Worm (Caenorhabditis elegans) whole organism, L4 larva: ENCODE measurements around the gene R07B7.10.

Source experiments
- F37D6.2 ChIP-seq: sonication (generic microtip); optimal IDR thresholded peaks from 2 replicates; lab custom pipeline; 2016; ENCODE audit warnings: mild to moderate bottlenecking, missing genetic modification characterization, missing compliant biosample characterization
- F44E2.7 ChIP-seq: fragments of 200-800 bp; sonication (Bioruptor generic); IDR thresholded peaks from 2 replicates; pipeline ENCODE4 v2.1.2; 2022; ENCODE audit warnings: missing genetic modification characterization, missing compliant biosample characterization
- F49E8.2 ChIP-seq: sonication (generic microtip); optimal IDR thresholded peaks from 2 replicates; lab custom pipeline; 2016; ENCODE audit warnings: missing compliant biosample characterization, mild to moderate bottlenecking, missing genetic modification characterization, borderline replicate concordance
- R02D3.7 ChIP-seq: fragments of 150-350 bp; sonication (generic microtip); optimal IDR thresholded peaks from 3 replicates; lab custom pipeline; 2014; ENCODE audit warnings: missing biosample characterization, missing genetic modification characterization
- Y48G9A.11 ChIP-seq: fragments of 200-800 bp; sonication (Bioruptor generic); IDR thresholded peaks from 2 replicates; pipeline ENCODE4 v1.3.6; 2022; ENCODE audit warnings: missing genetic modification reagents, missing genetic modification characterization, missing compliant biosample characterization
- Y5F2A.4 ChIP-seq: fragments of 200-800 bp; sonication (Bioruptor generic); optimal IDR thresholded peaks from 2 replicates; lab custom pipeline; 2018; ENCODE audit warnings: mild to moderate bottlenecking, missing genetic modification characterization, missing compliant biosample characterization
- Y75B8A.6 ChIP-seq: fragments of 200-800 bp; sonication (Bioruptor generic); IDR thresholded peaks from 2 replicates; pipeline ENCODE4 v1.3.6; 2022; ENCODE audit warnings: missing genetic modification reagents, missing genetic modification characterization, missing compliant biosample characterization
- ZK337.2 ChIP-seq: fragments of 200-800 bp; sonication (Bioruptor generic); IDR thresholded peaks from 2 replicates; pipeline ENCODE4 v1.3.6; 2022; ENCODE audit warnings: missing genetic modification reagents, missing genetic modification characterization, missing compliant biosample characterization
- aha-1 ChIP-seq: fragments of 150-350 bp; peaks from one replicate; lab custom pipeline; 2014; ENCODE audit warnings: missing biosample characterization, missing genetic modification characterization
- ama-1 ChIP-seq: fragments of 150-350 bp; optimal IDR thresholded peaks from 2 replicates; lab custom pipeline; 2014; ENCODE audit warnings: inconsistent platforms, mixed read lengths
- arid-1 ChIP-seq: fragments of 200-800 bp; sonication (Bioruptor generic); conservative IDR thresholded peaks from 2 replicates; pipeline ENCODE4 v1.3.6; 2022; ENCODE audit warnings: missing genetic modification reagents, missing genetic modification characterization, missing compliant biosample characterization
- attf-4 ChIP-seq: sonication (generic microtip); optimal IDR thresholded peaks from 3 replicates; lab custom pipeline; 2017; ENCODE audit warnings: missing biosample characterization, missing genetic modification characterization
- ceh-20 ChIP-seq: fragments of 200-800 bp; sonication (Bioruptor generic); IDR thresholded peaks from 2 replicates; pipeline ENCODE4 v1.3.6; 2022; ENCODE audit warnings: missing genetic modification reagents, missing genetic modification characterization, missing compliant biosample characterization
- ceh-32 ChIP-seq: sonication (generic microtip); optimal IDR thresholded peaks from 2 replicates; lab custom pipeline; 2016; ENCODE audit warnings: mild to moderate bottlenecking, missing genetic modification characterization, missing compliant biosample characterization; ENCODE audit not compliant: poor library complexity
- ceh-44 ChIP-seq: fragments of 200-800 bp; sonication (Bioruptor generic); IDR thresholded peaks from 2 replicates; pipeline ENCODE4 v1.3.6; 2022; ENCODE audit warnings: missing genetic modification reagents, missing genetic modification characterization, missing compliant biosample characterization
- ceh-82 ChIP-seq: sonication (generic microtip); optimal IDR thresholded peaks from 2 replicates; lab custom pipeline; 2017; ENCODE audit warnings: missing biosample characterization, missing genetic modification characterization
- ces-1 ChIP-seq: fragments of 150-350 bp; sonication (generic microtip); optimal IDR thresholded peaks from 4 replicates; lab custom pipeline; 2014; ENCODE audit warnings: missing biosample characterization, missing genetic modification reagents, missing genetic modification characterization
- cey-2 ChIP-seq: sonication (generic microtip); optimal IDR thresholded peaks from 3 replicates; lab custom pipeline; 2017; ENCODE audit warnings: missing genetic modification characterization, mild to moderate bottlenecking, missing compliant biosample characterization, antibody characterized with exemption, borderline replicate concordance; ENCODE audit not compliant: insufficient read depth
- ctbp-1 ChIP-seq: fragments of 200-800 bp; sonication (Bioruptor generic); IDR thresholded peaks from 2 replicates; pipeline ENCODE4 v1.3.6; 2022; ENCODE audit warnings: missing genetic modification reagents, missing genetic modification characterization, missing compliant biosample characterization
- daf-16 ChIP-seq, 3 experiments: sonication (generic microtip); optimal IDR thresholded peaks; 2 replicates each; lab custom pipeline; 2016 to 2017; ENCODE audit warnings: missing genetic modification characterization in 3 of 3, missing genetic modification reagents in 3 of 3, mild to moderate bottlenecking in 2 of 3, missing compliant biosample characterization in 2 of 3, missing biosample characterization in 1 of 3, moderate library complexity in 1 of 3
- dmd-8 ChIP-seq: fragments of 200-800 bp; sonication (Bioruptor generic); IDR thresholded peaks from 2 replicates; pipeline ENCODE4 v1.3.6; 2022; ENCODE audit warnings: missing genetic modification characterization, missing compliant biosample characterization
- dmd-9 ChIP-seq: fragments of 200-800 bp; sonication (Bioruptor generic); IDR thresholded peaks from 2 replicates; pipeline ENCODE4 v1.3.6; 2022; ENCODE audit warnings: missing genetic modification reagents, missing genetic modification characterization, missing compliant biosample characterization
- dpl-1 ChIP-seq: fragments of 150-350 bp; optimal IDR thresholded peaks from 2 replicates; lab custom pipeline; 2014; ENCODE audit warnings: missing biosample characterization, missing genetic modification reagents, missing genetic modification characterization
- egl-43 ChIP-seq: fragments of 200-800 bp; sonication (Bioruptor generic); IDR thresholded peaks from 2 replicates; pipeline ENCODE4 v1.3.6; 2022; ENCODE audit warnings: missing genetic modification reagents, missing genetic modification characterization, missing compliant biosample characterization
- gei-8 ChIP-seq: fragments of 200-800 bp; sonication (Bioruptor generic); optimal IDR thresholded peaks from 2 replicates; lab custom pipeline; 2018; ENCODE audit warnings: mild to moderate bottlenecking, missing genetic modification characterization, missing compliant biosample characterization
- hif-1 ChIP-seq, 2 experiments: sonication (generic microtip); optimal IDR thresholded peaks; 2 replicates each; lab custom pipeline; 2016 to 2017; ENCODE audit warnings: missing compliant biosample characterization in 2 of 2, missing genetic modification characterization in 2 of 2, missing genetic modification reagents in 2 of 2, missing genotype in 2 of 2, mild to moderate bottlenecking in 1 of 2
- hlh-11 ChIP-seq: fragments of 200-800 bp; sonication (Bioruptor generic); optimal IDR thresholded peaks from 2 replicates; lab custom pipeline; 2018; ENCODE audit warnings: mild to moderate bottlenecking, missing genetic modification characterization, missing compliant biosample characterization
- lin-1 ChIP-seq: fragments of 200-800 bp; sonication (Bioruptor generic); IDR thresholded peaks from 2 replicates; pipeline ENCODE4 v1.3.6; 2022; ENCODE audit warnings: missing genetic modification reagents, missing genetic modification characterization, missing compliant biosample characterization
- lin-39 ChIP-seq: fragments of 150-350 bp; optimal IDR thresholded peaks from 2 replicates; lab custom pipeline; 2014; ENCODE audit warnings: missing biosample characterization, missing genetic modification reagents, missing genetic modification characterization
- lsy-2 ChIP-seq, 2 experiments: fragments of 150-350 bp in 1 of 2; sonication (generic microtip) in 1 of 2; optimal IDR thresholded peaks; 2 replicates each; lab custom pipeline; 2014 to 2017; ENCODE audit warnings: missing biosample characterization in 2 of 2, missing genetic modification characterization in 2 of 2
- mdl-1 ChIP-seq, 2 experiments: fragments of 150-350 bp in 1 of 2; sonication (generic microtip) in 1 of 2; optimal IDR thresholded peaks; 2 replicates each; lab custom pipeline; 2014 to 2017; ENCODE audit warnings: missing biosample characterization in 2 of 2, missing genetic modification characterization in 2 of 2
- mes-2 ChIP-seq: sonication (generic microtip); optimal IDR thresholded peaks from 2 replicates; lab custom pipeline; 2016; ENCODE audit warnings: missing genotype, mild to moderate bottlenecking, missing genetic modification characterization, missing compliant biosample characterization; ENCODE audit not compliant: poor library complexity, severe bottlenecking
- mxl-3 ChIP-seq: fragments of 200-800 bp; sonication (Bioruptor generic); optimal IDR thresholded peaks from 2 replicates; lab custom pipeline; 2018; ENCODE audit warnings: mild to moderate bottlenecking, missing genetic modification characterization, missing compliant biosample characterization
- nhr-10 ChIP-seq: fragments of 150-350 bp; optimal IDR thresholded peaks from 2 replicates; lab custom pipeline; 2014; ENCODE audit warnings: missing biosample characterization, missing genetic modification characterization
- nhr-111 ChIP-seq: fragments of 200-800 bp; sonication (Bioruptor generic); optimal IDR thresholded peaks from 2 replicates; lab custom pipeline; 2018; ENCODE audit warnings: mild to moderate bottlenecking, missing genetic modification characterization, missing compliant biosample characterization
- nhr-237 ChIP-seq: sonication (generic microtip); optimal IDR thresholded peaks from 2 replicates; lab custom pipeline; 2017; ENCODE audit warnings: missing biosample characterization, missing genetic modification characterization
- nhr-25 ChIP-seq: sonication (generic microtip); optimal IDR thresholded peaks from 2 replicates; lab custom pipeline; 2017; ENCODE audit warnings: missing genetic modification characterization, mild to moderate bottlenecking, missing compliant biosample characterization, antibody characterized with exemption, moderate library complexity, borderline replicate concordance; ENCODE audit not compliant: insufficient read depth
- nhr-48 ChIP-seq: sonication (generic microtip); optimal IDR thresholded peaks from 2 replicates; lab custom pipeline; 2016; ENCODE audit warnings: mild to moderate bottlenecking, missing genetic modification characterization, missing compliant biosample characterization
- nhr-6 ChIP-seq: fragments of 150-350 bp; optimal IDR thresholded peaks from 2 replicates; lab custom pipeline; 2014; ENCODE audit warnings: missing biosample characterization, missing genetic modification characterization
- rbr-2 ChIP-seq: sonication (generic microtip); optimal IDR thresholded peaks from 2 replicates; lab custom pipeline; 2016; ENCODE audit warnings: missing genotype, missing genetic modification characterization, missing compliant biosample characterization
- saeg-2 ChIP-seq: fragments of 200-800 bp; sonication (Bioruptor generic); IDR thresholded peaks from 2 replicates; pipeline ENCODE4 v1.3.6; 2022; ENCODE audit warnings: missing genetic modification reagents, missing genetic modification characterization, missing compliant biosample characterization
- sdz-12 ChIP-seq: fragments of 200-800 bp; sonication (Bioruptor generic); optimal IDR thresholded peaks from 2 replicates; lab custom pipeline; 2018; ENCODE audit warnings: mild to moderate bottlenecking, missing genetic modification characterization, missing compliant biosample characterization
- skn-1 ChIP-seq: fragments of 150-350 bp; optimal IDR thresholded peaks from 2 replicates; lab custom pipeline; 2014; ENCODE audit warnings: missing biosample characterization, missing genetic modification characterization
- snpc-4 ChIP-seq: fragments of 150-350 bp; optimal IDR thresholded peaks from 2 replicates; lab custom pipeline; 2014; ENCODE audit warnings: missing biosample characterization, missing genetic modification characterization
- spr-1 ChIP-seq: sonication (generic microtip); optimal IDR thresholded peaks from 2 replicates; lab custom pipeline; 2016; ENCODE audit warnings: mild to moderate bottlenecking, missing genetic modification characterization, missing compliant biosample characterization
- unc-39 ChIP-seq: sonication (generic microtip); optimal IDR thresholded peaks from 2 replicates; lab custom pipeline; 2017; ENCODE audit warnings: missing biosample characterization, missing genetic modification characterization
- unc-62 ChIP-seq, 3 experiments: fragments of 150-350 bp in 1 of 3; sonication (generic microtip); optimal IDR thresholded peaks in 2 of 3; peaks in 1 of 3; 1 replicate in 1 of 3; 2 replicates in 2 of 3; lab custom pipeline; 2014 to 2017; ENCODE audit warnings: missing biosample characterization in 3 of 3, missing genetic modification characterization in 3 of 3, missing genetic modification reagents in 3 of 3, missing genotype in 1 of 3
- vab-7 ChIP-seq: fragments of 200-800 bp; sonication (Bioruptor generic); IDR thresholded peaks from 2 replicates; pipeline ENCODE4 v1.3.6; 2022; ENCODE audit warnings: missing genetic modification reagents, missing genetic modification characterization, missing compliant biosample characterization
- zfp-3 ChIP-seq: fragments of 200-800 bp; sonication (Bioruptor generic); conservative IDR thresholded peaks from 2 replicates; pipeline ENCODE4 v1.3.6; 2022; ENCODE audit warnings: missing genetic modification reagents, missing genetic modification characterization, missing compliant biosample characterization
- ztf-7 ChIP-seq: fragments of 150-350 bp; optimal IDR thresholded peaks from 2 replicates; lab custom pipeline; 2014; ENCODE audit warnings: missing biosample characterization, missing genetic modification characterization

The R07B7.10 gene

DNA sequence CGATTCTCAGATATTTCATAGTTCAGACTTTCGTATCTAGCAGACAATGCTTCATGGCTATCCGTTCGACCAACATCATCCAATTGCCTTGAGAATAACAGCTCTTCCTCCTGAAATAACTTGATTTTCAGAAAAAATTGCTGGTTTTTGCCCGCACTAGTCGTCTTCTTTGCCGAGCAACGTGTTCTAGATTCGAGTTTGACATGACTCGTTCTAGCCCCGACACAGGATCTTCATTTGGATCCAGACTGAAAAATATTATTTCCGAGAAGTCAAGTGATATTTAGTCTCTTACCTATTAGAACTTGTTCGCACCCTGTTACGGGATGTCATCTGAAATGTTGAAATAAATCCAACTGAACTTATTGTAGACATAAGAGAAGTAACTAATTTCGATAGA lies 20.0 kb upstream of the R07B7.10 start, which contains the start of gene clh-6 (continued):
- peak; percentile 23; the same call in 1 of the 2 replicates for TF ChIP-seq Y48G9A.11
- no peak for TF ChIP-seq ceh-20 (GFP tag; lab: Robert Waterston, UW)
- TF ChIP-seq R02D3.7 (tag; lab: Kevin White, UChicago): no peak
- no peak for TF ChIP-seq F37D6.2
- no peak for TF ChIP-seq mxl-3 (GFP tag; lab: Kevin White, UChicago)
- TF ChIP-seq dmd-8 (GFP tag; lab: Robert Waterston, UW): no peak
- no peak for TF ChIP-seq attf-4 (tag; lab: Kevin White, UChicago)
- TF ChIP-seq ceh-32 (tag; lab: Kevin White, UChicago): no peak
- TF ChIP-seq rbr-2 (tag; lab: Kevin White, UChicago): no peak
- TF ChIP-seq ceh-44 (GFP tag; lab: Robert Waterston, UW): no peak
- no peak for TF ChIP-seq spr-1
- peak; percentile 2 for TF ChIP-seq mes-2 (tag; lab: Kevin White, UChicago)
- TF ChIP-seq Y5F2A.4 (GFP tag; lab: Kevin White, UChicago): no peak
- TF ChIP-seq mdl-1 (tag; optimal IDR thresholded peaks at IDR 0.05; lab: Kevin White, UChicago): no peak
- no peak for TF ChIP-seq nhr-111 (GFP tag; lab: Kevin White, UChicago)
- no peak for TF ChIP-seq nhr-10 (tag; lab: Kevin White, UChicago)
- TF ChIP-seq nhr-25 (tag; lab: Kevin White, UChicago): no peak
- TF ChIP-seq hlh-11: no peak
- TF ChIP-seq arid-1 (GFP tag; lab: Robert Waterston, UW): no peak
- no peak for TF ChIP-seq skn-1 (tag; lab: Kevin White, UChicago)
- no peak for TF ChIP-seq unc-39 (tag; lab: Kevin White, UChicago)
- TF ChIP-seq lin-1 (GFP tag; lab: Robert Waterston, UW): no peak
- no peak for TF ChIP-seq unc-62 (GFP tag; optimal IDR thresholded peaks at IDR 0.05 in 1 of 2; lab: Kevin White, UChicago)
- no peak for TF ChIP-seq unc-62 (tag; optimal IDR thresholded peaks at IDR 0.05; lab: Kevin White, UChicago)
- no peak for TF ChIP-seq nhr-237 (tag; lab: Kevin White, UChicago)
- TF ChIP-seq lsy-2 (tag; optimal IDR thresholded peaks at IDR 0.05; lab: Kevin White, UChicago): peak in 1 of 2 experiments; percentile 50
- no peak for TF ChIP-seq ztf-7 (tag; lab: Kevin White, UChicago)
- TF ChIP-seq F49E8.2 (tag; lab: Kevin White, UChicago): no peak
- no peak for TF ChIP-seq Y75B8A.6 (GFP tag; lab: Robert Waterston, UW)
- TF ChIP-seq ZK337.2: no peak
- TF ChIP-seq gei-8 (GFP tag; lab: Kevin White, UChicago): no peak
- TF ChIP-seq cey-2 (tag; lab: Kevin White, UChicago): no peak
- no peak for TF ChIP-seq ceh-82
- no peak for TF ChIP-seq hif-1 (tag; optimal IDR thresholded peaks at IDR 0.05; lab: Kevin White, UChicago)
- TF ChIP-seq vab-7: no peak
- TF ChIP-seq saeg-2: no peak
- no peak for TF ChIP-seq snpc-4 (tag; lab: Kevin White, UChicago)
- peak; percentile 87 for TF ChIP-seq aha-1 (tag; lab: Kevin White, UChicago)
- TF ChIP-seq zfp-3: 0 out of 2 replicates have a peak, but pooled peaks have one; percentile 43
- no peak for TF ChIP-seq ces-1 (GFP tag; lab: Kevin White, UChicago)
- TF ChIP-seq nhr-6 (tag; lab: Kevin White, UChicago): peak; percentile 15
- TF ChIP-seq F44E2.7 (GFP tag; lab: Robert Waterston, UW): no peak
- TF ChIP-seq nhr-48 (tag; lab: Kevin White, UChicago): no peak
- peak; percentile 71 for TF ChIP-seq ama-1 (lab: Kevin White, UChicago)
- TF ChIP-seq dpl-1: no peak
- 0 out of 2 replicates have a peak, but pooled peaks have one; percentile 34 for TF ChIP-seq egl-43 (GFP tag; lab: Robert Waterston, UW)
- TF ChIP-seq ctbp-1 (GFP tag; lab: Robert Waterston, UW): no peak
- no peak for TF ChIP-seq daf-16 (GFP tag; optimal IDR thresholded peaks at IDR 0.05; lab: Kevin White, UChicago)
- peak; percentile 27 for TF ChIP-seq daf-16 (tag; optimal IDR thresholded peaks at IDR 0.05; lab: Kevin White, UChicago)
- no peak for TF ChIP-seq lin-39
- no peak for TF ChIP-seq sdz-12
- no peak for TF ChIP-seq dmd-9 (GFP tag; lab: Robert Waterston, UW)
